Fruit fly (Drosophila melanogaster): ENCODE data around the gene CG14423.

- no peak for TF ChIP-seq CTCF (optimal IDR thresholded peaks at IDR 0.05)
- TF ChIP-seq CG8478 (optimal IDR thresholded peaks at IDR 0.05), result no peak
Measured at dm6 chrX:2969039-2969438, 23.8 kb downstream of the CG14423 start.
